Fruit fly (Drosophila melanogaster): ENCODE data around the gene CG6938.
A peak's percentile ranks its signal among the peaks of the same experiment; 100 is the strongest.

Gene CG6938

dm6 chr3L:12030521-12030920 is 45.8 kb downstream of the CG6938 start:
- TF ChIP-seq sv (GFP tag; optimal IDR thresholded peaks at IDR 0.05) (no peak), Vsx2 (GFP tag; optimal IDR thresholded peaks at IDR 0.05; ENCODE audit: partially characterized antibody) (no peak), lola (GFP tag; optimal IDR thresholded peaks at IDR 0.05) (no peak), CG9705 (GFP tag; optimal IDR thresholded peaks at IDR 0.05) (no peak), brk (GFP tag; optimal IDR thresholded peaks at IDR 0.05) (no peak), OdsH (GFP tag; optimal IDR thresholded peaks at IDR 0.05) (peak; percentile 29), br (GFP tag; optimal IDR thresholded peaks at IDR 0.05) (no peak), ey (GFP tag; optimal IDR thresholded peaks at IDR 0.05) (peak; percentile 28), Myc (optimal IDR thresholded peaks at IDR 0.05) (no peak), foxo (GFP tag; optimal IDR thresholded peaks at IDR 0.05) (no peak), sage (GFP tag; optimal IDR thresholded peaks at IDR 0.05) (no peak), HLH106 (tag; optimal IDR thresholded peaks at IDR 0.05) (peak; percentile 16), Hr83 (GFP tag; optimal IDR thresholded peaks at IDR 0.05; ENCODE audit: poor library complexity, severe bottlenecking) (no peak), tai (GFP tag; optimal IDR thresholded peaks at IDR 0.05) (no peak), woc (GFP tag; optimal IDR thresholded peaks at IDR 0.05) (peak; percentile 49), CG32264 (GFP tag; optimal IDR thresholded peaks at IDR 0.05) (no peak), Dif (GFP tag; optimal IDR thresholded peaks at IDR 0.05; ENCODE audit: partially characterized antibody) (no peak), pan (optimal IDR thresholded peaks at IDR 0.05) (peak; percentile 13), h (GFP tag; optimal IDR thresholded peaks at IDR 0.05) (peak; percentile 59), Jra (GFP tag; optimal IDR thresholded peaks at IDR 0.05) (no peak), dmrt93B (GFP tag; optimal IDR thresholded peaks at IDR 0.05) (peak; percentile 7), Abd-B (GFP tag; optimal IDR thresholded peaks at IDR 0.05) (no peak), fru (GFP tag; optimal IDR thresholded peaks at IDR 0.05) (peak; percentile 15)

dm6 chr3L:12032257-12032656 is 47.6 kb downstream of the CG6938 start, which contains the start of gene CG43993:
TSS of gene CG43993 (plus strand) at chr3L:12032557.
- TF ChIP-seq Jra (GFP tag; optimal IDR thresholded peaks at IDR 0.05) (no peak), Mio (GFP tag; optimal IDR thresholded peaks at IDR 0.05) (no peak), br (GFP tag; optimal IDR thresholded peaks at IDR 0.05) (no peak), brk (GFP tag; optimal IDR thresholded peaks at IDR 0.05) (no peak), Rel (GFP tag; optimal IDR thresholded peaks at IDR 0.05) (no peak), Rel (tag; optimal IDR thresholded peaks at IDR 0.05) (no peak), Myc (optimal IDR thresholded peaks at IDR 0.05) (no peak), OdsH (GFP tag; optimal IDR thresholded peaks at IDR 0.05) (no peak), tai (GFP tag; optimal IDR thresholded peaks at IDR 0.05) (no peak), psq (GFP tag; optimal IDR thresholded peaks at IDR 0.05) (no peak), pan (optimal IDR thresholded peaks at IDR 0.05) (no peak), Dfd (GFP tag; optimal IDR thresholded peaks at IDR 0.05) (no peak), ey (GFP tag; optimal IDR thresholded peaks at IDR 0.05) (no peak), dl (GFP tag; optimal IDR thresholded peaks at IDR 0.05; ENCODE audit: insufficient read depth in 1 of 2, partially characterized antibody in 2 of 2) (no peak), foxo (GFP tag; optimal IDR thresholded peaks at IDR 0.05) (no peak), sv (GFP tag; optimal IDR thresholded peaks at IDR 0.05) (no peak)

dm6 chr3L:12036658-12037057 is 52.0 kb downstream of the CG6938 start:
- TF ChIP-seq CG32264 (GFP tag; optimal IDR thresholded peaks at IDR 0.05) (no peak), Abd-B (GFP tag; optimal IDR thresholded peaks at IDR 0.05) (no peak), h (GFP tag; optimal IDR thresholded peaks at IDR 0.05) (no peak), foxo (GFP tag; optimal IDR thresholded peaks at IDR 0.05) (no peak), Mio (GFP tag; optimal IDR thresholded peaks at IDR 0.05) (no peak), brk (GFP tag; optimal IDR thresholded peaks at IDR 0.05) (no peak), sage (GFP tag; optimal IDR thresholded peaks at IDR 0.05) (no peak), Hnf4 (GFP tag; optimal IDR thresholded peaks at IDR 0.05) (no peak), Myc (optimal IDR thresholded peaks at IDR 0.05) (no peak), dmrt93B (GFP tag; optimal IDR thresholded peaks at IDR 0.05) (no peak), usp (GFP tag; optimal IDR thresholded peaks at IDR 0.05) (no peak), OdsH (GFP tag; optimal IDR thresholded peaks at IDR 0.05) (no peak), CG9705 (GFP tag; optimal IDR thresholded peaks at IDR 0.05) (no peak)

dm6 chr3L:12037449-12038163 is 52.9 kb downstream of the CG6938 start:
- TF ChIP-seq pan (optimal IDR thresholded peaks at IDR 0.05) (no peak), OdsH (GFP tag; optimal IDR thresholded peaks at IDR 0.05) (no peak), usp (GFP tag; optimal IDR thresholded peaks at IDR 0.05) (no peak), Rel (GFP tag; optimal IDR thresholded peaks at IDR 0.05) (no peak), Rel (tag; optimal IDR thresholded peaks at IDR 0.05) (no peak), sage (GFP tag; optimal IDR thresholded peaks at IDR 0.05) (no peak), sv (GFP tag; optimal IDR thresholded peaks at IDR 0.05) (peak; percentile 14), Sp1 (GFP tag; optimal IDR thresholded peaks at IDR 0.05) (no peak), CG9705 (GFP tag; optimal IDR thresholded peaks at IDR 0.05) (no peak)
